Worm (Caenorhabditis elegans) whole organism, L3 larva: ENCODE measurements around the gene Y111B2A.2.

Experiments used
- ZK546.5 ChIP-seq: sonication (generic microtip); optimal IDR thresholded peaks from 2 replicates; lab custom pipeline; 2017; ENCODE audit warnings: missing biosample characterization, missing genetic modification characterization
- eor-1 ChIP-seq, 2 experiments: fragments of 150-350 bp; optimal IDR thresholded peaks; 2 replicates each; lab custom pipeline; 2014 to 2018; ENCODE audit warnings: missing biosample characterization in 2 of 2, missing genetic modification characterization in 2 of 2
- jun-1 ChIP-seq: fragments of 150-350 bp; optimal IDR thresholded peaks from 2 replicates; lab custom pipeline; 2014; ENCODE audit warnings: missing biosample characterization, missing genetic modification reagents, missing genetic modification characterization
- lin-39 ChIP-seq: fragments of 150-350 bp; optimal IDR thresholded peaks from 2 replicates; lab custom pipeline; 2018; ENCODE audit warnings: missing biosample characterization, missing genetic modification reagents, missing genetic modification characterization
- mdl-1 ChIP-seq: fragments of 150-350 bp; optimal IDR thresholded peaks from 2 replicates; lab custom pipeline; 2014; ENCODE audit warnings: missing biosample characterization, missing genetic modification characterization
- nhr-11 ChIP-seq: fragments of 150-350 bp; optimal IDR thresholded peaks from 2 replicates; lab custom pipeline; 2014; ENCODE audit warnings: missing biosample characterization, missing genetic modification characterization
- nhr-12 ChIP-seq: fragments of 150-350 bp; optimal IDR thresholded peaks from 2 replicates; lab custom pipeline; 2014; ENCODE audit warnings: missing biosample characterization, missing genetic modification characterization
- nhr-25 ChIP-seq: sonication (generic microtip); optimal IDR thresholded peaks from 2 replicates; lab custom pipeline; 2017; ENCODE audit warnings: missing biosample characterization, missing genetic modification characterization
- nhr-43 ChIP-seq: sonication (generic microtip); optimal IDR thresholded peaks from 2 replicates; lab custom pipeline; 2016; ENCODE audit warnings: mild to moderate bottlenecking, missing genetic modification characterization, missing compliant biosample characterization; ENCODE audit not compliant: poor library complexity, severe bottlenecking
- nhr-77 ChIP-seq: fragments of 150-350 bp; optimal IDR thresholded peaks from 2 replicates; lab custom pipeline; 2014; ENCODE audit warnings: missing biosample characterization, missing genetic modification characterization
- snpc-4 ChIP-seq: fragments of 150-350 bp; optimal IDR thresholded peaks from 2 replicates; lab custom pipeline; 2014; ENCODE audit warnings: missing biosample characterization, missing genetic modification characterization
- unc-39 ChIP-seq: sonication (generic microtip); optimal IDR thresholded peaks from 4 replicates; lab custom pipeline; 2017; ENCODE audit warnings: missing biosample characterization, missing genetic modification characterization
- unc-62 ChIP-seq: fragments of 150-350 bp; sonication (generic microtip); optimal IDR thresholded peaks from 4 replicates; lab custom pipeline; 2014; ENCODE audit warnings: missing biosample characterization, missing genetic modification reagents, missing genetic modification characterization
- ztf-11 ChIP-seq: fragments of 150-350 bp; optimal IDR thresholded peaks from 2 replicates; lab custom pipeline; 2014; ENCODE audit warnings: missing biosample characterization, missing genetic modification characterization

ce11 chrIII:12455651-12456420, 40.0 kb upstream of the Y111B2A.2 start:
- TF ChIP-seq jun-1 = no peak
- TF ChIP-seq nhr-11 = no peak
- no peak for TF ChIP-seq nhr-25 (tag; lab: Kevin White, UChicago)
- TF ChIP-seq nhr-77 (tag; lab: Kevin White, UChicago) = no peak
- no peak for TF ChIP-seq lin-39 (tag; lab: Kevin White, UChicago)
- TF ChIP-seq unc-62 (GFP tag; lab: Kevin White, UChicago) = no peak
- no peak for TF ChIP-seq snpc-4 (tag; lab: Kevin White, UChicago)
- TF ChIP-seq ZK546.5 (tag; lab: Kevin White, UChicago) = no peak
- no peak for TF ChIP-seq nhr-12 (tag; lab: Kevin White, UChicago)
- TF ChIP-seq mdl-1 (tag; lab: Kevin White, UChicago) = no peak
- TF ChIP-seq eor-1 (tag; optimal IDR thresholded peaks at IDR 0.05; lab: Kevin White, UChicago) = no peak
- TF ChIP-seq unc-39 (tag; lab: Kevin White, UChicago) = no peak
- TF ChIP-seq ztf-11 (tag; lab: Kevin White, UChicago) = no peak
- no peak for TF ChIP-seq nhr-43 (tag; lab: Kevin White, UChicago)
